Fruit fly (Drosophila melanogaster): ENCODE data around the gene Sec61gamma.

The Sec61gamma gene

dm6 chrX:19692951-19693698 is 50.0 kb downstream of the Sec61gamma start, which contains the start of gene Mer (continued):
- TF ChIP-seq CG17359 (tag; optimal IDR thresholded peaks at IDR 0.05) (peak; percentile 80), CG32772 (GFP tag; IDR thresholded peaks at IDR 0.05) (peak; percentile 68), tll (GFP tag; optimal IDR thresholded peaks at IDR 0.05) (no peak), Deaf1 (tag; optimal IDR thresholded peaks at IDR 0.05) (peak; percentile 54), sens-2 (GFP tag; IDR thresholded peaks at IDR 0.05) (0 out of 2 replicates have a peak, but pooled peaks have one; percentile 58), gcm2 (GFP tag; optimal IDR thresholded peaks at IDR 0.05) (peak; percentile 63), HHEX (GFP tag; optimal IDR thresholded peaks at IDR 0.05) (peak; percentile 83), Bteb2 (GFP tag; optimal IDR thresholded peaks at IDR 0.05) (peak; percentile 85), Bgb (GFP tag; IDR thresholded peaks at IDR 0.05; ENCODE audit: partially characterized antibody) (peak; percentile 13; the same call in 1 of the 2 replicates), gro (GFP tag; optimal IDR thresholded peaks at IDR 0.05) (peak; percentile 79), CG3838 (GFP tag; optimal IDR thresholded peaks at IDR 0.05) (no peak), fd3F (GFP tag; optimal IDR thresholded peaks at IDR 0.05) (peak; percentile 74), CG14965 (GFP tag; optimal IDR thresholded peaks at IDR 0.05; ENCODE audit: borderline replicate concordance) (peak; percentile 29), CG18599 (GFP tag; optimal IDR thresholded peaks at IDR 0.05) (peak; percentile 90), CG4617 (GFP tag; optimal IDR thresholded peaks at IDR 0.05; ENCODE audit: borderline replicate concordance) (peak; percentile 79), Chrac-16 (GFP tag; optimal IDR thresholded peaks at IDR 0.05) (peak; percentile 81), ind (GFP tag; optimal IDR thresholded peaks at IDR 0.05) (peak; percentile 84), croc (GFP tag; conservative IDR thresholded peaks at IDR 0.05) (peak; percentile 65), Nf-YA (GFP tag; IDR thresholded peaks at IDR 0.05) (peak; percentile 59; the same call in 1 of the 2 replicates), pan (optimal IDR thresholded peaks at IDR 0.05) (no peak), pan (GFP tag; optimal IDR thresholded peaks at IDR 0.05 in 1 of 2, IDR thresholded peaks at IDR 0.05 in 1 of 2) (peak in 1 of 2 experiments; percentile 87), CG7556 (GFP tag; optimal IDR thresholded peaks at IDR 0.05) (peak; percentile 75), CG13424 (tag; optimal IDR thresholded peaks at IDR 0.05) (peak; percentile 82), CG12769 (tag; optimal IDR thresholded peaks at IDR 0.05) (peak; percentile 94), yki (optimal IDR thresholded peaks at IDR 0.05) (peak; percentile 41), CG14441 (GFP tag; IDR thresholded peaks at IDR 0.05) (peak; percentile 77), CG8478 (optimal IDR thresholded peaks at IDR 0.05) (no peak), dmrt11E (tag; optimal IDR thresholded peaks at IDR 0.05) (peak; percentile 76), HmgZ (tag; optimal IDR thresholded peaks at IDR 0.05) (peak; percentile 89), CG3163 (GFP tag; optimal IDR thresholded peaks at IDR 0.05) (peak; percentile 72), chn (GFP tag; optimal IDR thresholded peaks at IDR 0.05) (peak; percentile 77), CG3281 (GFP tag; optimal IDR thresholded peaks at IDR 0.05) (peak; percentile 90), CG11696 (GFP tag; IDR thresholded peaks at IDR 0.05) (no peak), dm (GFP tag; optimal IDR thresholded peaks at IDR 0.05) (peak; percentile 59), ssp (GFP tag; IDR thresholded peaks at IDR 0.05) (peak; percentile 62), sqz (GFP tag; optimal IDR thresholded peaks at IDR 0.05) (no peak), Lim3 (GFP tag; IDR thresholded peaks at IDR 0.05) (no peak), lmd (GFP tag; IDR thresholded peaks at IDR 0.05) (peak; percentile 85), slbo (GFP tag; IDR thresholded peaks at IDR 0.05) (peak; percentile 87), inv (GFP tag; IDR thresholded peaks at IDR 0.05; ENCODE audit: partially characterized antibody) (no peak), Dip3 (GFP tag; optimal IDR thresholded peaks at IDR 0.05) (peak; percentile 47), ac (GFP tag; optimal IDR thresholded peaks at IDR 0.05) (peak; percentile 60), pros (GFP tag; optimal IDR thresholded peaks at IDR 0.05) (no peak), CG2875 (GFP tag; optimal IDR thresholded peaks at IDR 0.05) (peak; percentile 63), amos (GFP tag; IDR thresholded peaks at IDR 0.05; ENCODE audit: partially characterized antibody) (no peak), CG31224 (GFP tag; IDR thresholded peaks at IDR 0.05) (peak; percentile 63)

Data from whole organism, embryonic.